Fruit fly (Drosophila melanogaster): ENCODE data around the gene mRpL2.

Gene mRpL2

dm6 chr3L:11123088-11123487, 2.4 kb downstream of the mRpL2 start, which contains the start of the genes Ufd1 and NaPi-III (continued):
- TF ChIP-seq Fer2 (tag; optimal IDR thresholded peaks at IDR 0.05) (no peak), tio (GFP tag; optimal IDR thresholded peaks at IDR 0.05) (no peak), CG11504 (tag; optimal IDR thresholded peaks at IDR 0.05) (peak; percentile 61), wor (GFP tag; IDR thresholded peaks at IDR 0.05) (no peak), wdn (GFP tag; IDR thresholded peaks at IDR 0.05) (no peak), CG15479 (GFP tag; optimal IDR thresholded peaks at IDR 0.05) (peak; percentile 68), CG30403 (GFP tag; optimal IDR thresholded peaks at IDR 0.05) (no peak), CG7928 (GFP tag; optimal IDR thresholded peaks at IDR 0.05) (peak; percentile 40), CG1602 (GFP tag; optimal IDR thresholded peaks at IDR 0.05) (no peak), CG18764 (GFP tag; optimal IDR thresholded peaks at IDR 0.05) (no peak), ap (GFP tag; IDR thresholded peaks at IDR 0.05) (no peak), Nf-YB (GFP tag; optimal IDR thresholded peaks at IDR 0.05) (no peak), CG7372 (GFP tag; IDR thresholded peaks at IDR 0.05) (no peak), otp (GFP tag; IDR thresholded peaks at IDR 0.05) (no peak), CG3726 (GFP tag; IDR thresholded peaks at IDR 0.05) (no peak), MBD-R2 (GFP tag; IDR thresholded peaks at IDR 0.05) (peak; percentile 97), kah (GFP tag; optimal IDR thresholded peaks at IDR 0.05) (peak; percentile 94), CG30020 (tag; optimal IDR thresholded peaks at IDR 0.05) (peak; percentile 19), Pdp1 (GFP tag; optimal IDR thresholded peaks at IDR 0.05) (peak in 1 of 2 experiments; percentile 74), CG9797 (GFP tag; optimal IDR thresholded peaks at IDR 0.05) (peak; percentile 94), gsb-n (tag; optimal IDR thresholded peaks at IDR 0.05) (peak; percentile 9), odd (GFP tag; optimal IDR thresholded peaks at IDR 0.05) (no peak), CG8281 (tag; optimal IDR thresholded peaks at IDR 0.05) (no peak), exex (tag; optimal IDR thresholded peaks at IDR 0.05) (no peak), phol (tag; optimal IDR thresholded peaks at IDR 0.05) (peak; percentile 59), Sox100B (GFP tag; optimal IDR thresholded peaks at IDR 0.05) (no peak), CG13624 (GFP tag; optimal IDR thresholded peaks at IDR 0.05) (peak; percentile 68), Asciz (GFP tag; optimal IDR thresholded peaks at IDR 0.05) (no peak), dysf (GFP tag; IDR thresholded peaks at IDR 0.05) (peak; percentile 38; the same call in 1 of the 3 replicates), Sin3A (optimal IDR thresholded peaks at IDR 0.05) (peak; percentile 79), CG1647 (GFP tag; optimal IDR thresholded peaks at IDR 0.05) (no peak), z (GFP tag; IDR thresholded peaks at IDR 0.05) (no peak), yki (optimal IDR thresholded peaks at IDR 0.05) (no peak), CG13296 (GFP tag; optimal IDR thresholded peaks at IDR 0.05) (no peak), Bgb (GFP tag; IDR thresholded peaks at IDR 0.05; ENCODE audit: partially characterized antibody) (peak; percentile 91), Hr51 (GFP tag; optimal IDR thresholded peaks at IDR 0.05) (peak in 1 of 2 experiments; percentile 12), eyg (GFP tag; optimal IDR thresholded peaks at IDR 0.05) (peak; percentile 71), lbe (GFP tag; optimal IDR thresholded peaks at IDR 0.05) (no peak), Mes4 (GFP tag; optimal IDR thresholded peaks at IDR 0.05) (no peak), cg (GFP tag; optimal IDR thresholded peaks at IDR 0.05) (no peak), dm (GFP tag; optimal IDR thresholded peaks at IDR 0.05) (peak; percentile 73), Lhr (GFP tag; optimal IDR thresholded peaks at IDR 0.05) (peak; percentile 98), CG33213 (GFP tag; optimal IDR thresholded peaks at IDR 0.05) (peak; percentile 84), Scr (GFP tag; IDR thresholded peaks at IDR 0.05; ENCODE audit: partially characterized antibody) (peak; percentile 81), pho (GFP tag; optimal IDR thresholded peaks at IDR 0.05) (peak; percentile 35), CG10462 (GFP tag; optimal IDR thresholded peaks at IDR 0.05) (no peak), Myb (GFP tag; optimal IDR thresholded peaks at IDR 0.05) (peak; percentile 81), nom (GFP tag; optimal IDR thresholded peaks at IDR 0.05) (no peak), cad (GFP tag; optimal IDR thresholded peaks at IDR 0.05) (no peak), peb (GFP tag; IDR thresholded peaks at IDR 0.05) (no peak), CrebB (tag; optimal IDR thresholded peaks at IDR 0.05) (peak; percentile 14)

All from whole organism, embryonic.